Fruit fly (Drosophila melanogaster) whole organism, embryonic: ENCODE measurements around the gene nAChRalpha2.

ENCODE experiments used
- ATbp ChIP-seq: fragments of 200-800 bp; sonication (Bioruptor generic); optimal IDR thresholded peaks from 2 replicates; lab custom pipeline; 2017; ENCODE audit warnings: missing biosample characterization, mild to moderate bottlenecking, missing genetic modification characterization, missing genetic modification reagents
- Atf-2 ChIP-seq: fragments of 200-800 bp; sonication (Bioruptor generic); optimal IDR thresholded peaks from 2 replicates; lab custom pipeline; 2016; ENCODE audit warnings: missing biosample characterization, missing genetic modification characterization
- BtbVII ChIP-seq: fragments of 200-800 bp; sonication (Bioruptor generic); optimal IDR thresholded peaks from 3 replicates; lab custom pipeline; 2017; ENCODE audit warnings: missing biosample characterization, mild to moderate bottlenecking, missing genetic modification characterization
- CG1024 ChIP-seq: fragments of 200-800 bp; sonication (Bioruptor generic); IDR thresholded peaks from 2 replicates; pipeline ENCODE4 v1.3.6; 2022; ENCODE audit warnings: missing biosample characterization, missing genetic modification characterization
- CG10274 ChIP-seq: fragments of 200-800 bp; sonication (Bioruptor generic); optimal IDR thresholded peaks from 3 replicates; lab custom pipeline; 2017; ENCODE audit warnings: missing biosample characterization, mild to moderate bottlenecking, missing genetic modification characterization
- CG10979 ChIP-seq: fragments of 200-800 bp; sonication (Bioruptor generic); optimal IDR thresholded peaks from 2 replicates; lab custom pipeline; 2018; ENCODE audit warnings: missing biosample characterization, mild to moderate bottlenecking, missing genetic modification characterization, moderate library complexity
- CG12219 ChIP-seq: fragments of 200-800 bp; sonication (Bioruptor generic); optimal IDR thresholded peaks from 3 replicates; lab custom pipeline; 2018; ENCODE audit warnings: missing biosample characterization, mild to moderate bottlenecking, missing genetic modification characterization
- CG12744 ChIP-seq: fragments of 200-800 bp; sonication (Bioruptor generic); optimal IDR thresholded peaks from 2 replicates; lab custom pipeline; 2016; ENCODE audit warnings: missing biosample characterization, missing genetic modification characterization
- CG14014 ChIP-seq: fragments of 200-800 bp; sonication (Bioruptor generic); IDR thresholded peaks from 2 replicates; pipeline ENCODE4 v1.3.6; 2022; ENCODE audit warnings: missing biosample characterization, missing genetic modification characterization
- CG14050 ChIP-seq: fragments of 200-800 bp; sonication (Bioruptor generic); IDR thresholded peaks from 3 replicates; pipeline ENCODE4 v1.3.6; 2022; ENCODE audit warnings: missing biosample characterization, missing genetic modification characterization
- CG14860 ChIP-seq: fragments of 200-800 bp; sonication (Bioruptor generic); IDR thresholded peaks from 3 replicates; pipeline ENCODE4 v1.3.6; 2022; ENCODE audit warnings: missing biosample characterization, missing genetic modification characterization; ENCODE audit not compliant: partially characterized antibody
- CG1529 ChIP-seq: fragments of 200-800 bp; sonication (Bioruptor generic); optimal IDR thresholded peaks from 3 replicates; lab custom pipeline; 2018; ENCODE audit warnings: missing biosample characterization, missing genetic modification characterization
- CG34376 ChIP-seq: fragments of 200-800 bp; sonication (Bioruptor generic); optimal IDR thresholded peaks from 2 replicates; lab custom pipeline; 2018; ENCODE audit warnings: missing biosample characterization, mild to moderate bottlenecking, missing genetic modification characterization
- CG6272 ChIP-seq: fragments of 200-800 bp; sonication (Bioruptor generic); IDR thresholded peaks from 2 replicates; pipeline ENCODE4 v1.3.6; 2022; ENCODE audit warnings: missing biosample characterization, missing genetic modification characterization
- CG6791 ChIP-seq: fragments of 200-800 bp; sonication (Bioruptor generic); IDR thresholded peaks from 3 replicates; pipeline ENCODE4 v1.3.6; 2022; ENCODE audit warnings: missing biosample characterization, missing genetic modification characterization; ENCODE audit not compliant: partially characterized antibody
- CG7271 ChIP-seq: fragments of 200-800 bp; sonication (Bioruptor generic); optimal IDR thresholded peaks from 2 replicates; lab custom pipeline; 2018; ENCODE audit warnings: missing biosample characterization, mild to moderate bottlenecking, missing genetic modification characterization, moderate library complexity
- CG7556 ChIP-seq: fragments of 200-800 bp; sonication (Bioruptor generic); optimal IDR thresholded peaks from 2 replicates; lab custom pipeline; 2017; ENCODE audit warnings: missing biosample characterization, mild to moderate bottlenecking, missing genetic modification characterization
- CG7963 ChIP-seq: fragments of 200-800 bp; sonication (Bioruptor generic); IDR thresholded peaks from 3 replicates; pipeline ENCODE4 v1.3.6; 2022; ENCODE audit warnings: missing biosample characterization, missing genetic modification characterization; ENCODE audit not compliant: partially characterized antibody
- CG9727 ChIP-seq: fragments of 200-800 bp; sonication (Bioruptor generic); optimal IDR thresholded peaks from 3 replicates; lab custom pipeline; 2017; ENCODE audit warnings: missing biosample characterization, mild to moderate bottlenecking, missing genetic modification characterization
- CG9876 ChIP-seq: fragments of 200-800 bp; sonication (Bioruptor generic); optimal IDR thresholded peaks from 2 replicates; lab custom pipeline; 2016; ENCODE audit warnings: missing biosample characterization, missing genetic modification characterization
- CkIIα-i1 ChIP-seq: fragments of 200-800 bp; sonication (Bioruptor generic); IDR thresholded peaks from 2 replicates; pipeline ENCODE4 v1.3.6; 2022; ENCODE audit warnings: missing biosample characterization, missing genetic modification characterization
- Dbx ChIP-seq: fragments of 200-800 bp; sonication (Bioruptor generic); IDR thresholded peaks from 3 replicates; pipeline ENCODE4 v1.3.6; 2022; ENCODE audit warnings: missing biosample characterization, missing genetic modification characterization
- GATAe ChIP-seq: fragments of 200-800 bp; sonication (Bioruptor generic); conservative IDR thresholded peaks from 2 replicates; pipeline ENCODE4 v1.3.6; 2022; ENCODE audit warnings: missing biosample characterization, missing genetic modification characterization
- Hey ChIP-seq: fragments of 200-800 bp; sonication (Bioruptor generic); optimal IDR thresholded peaks from 3 replicates; lab custom pipeline; 2018; ENCODE audit warnings: missing biosample characterization, mild to moderate bottlenecking, missing genetic modification characterization
- Med ChIP-seq: fragments of 200-800 bp; sonication (Bioruptor generic); peaks from one replicate; lab custom pipeline; 2016; ENCODE audit warnings: missing biosample characterization, missing genetic modification characterization, mild to moderate bottlenecking, inconsistent platforms, moderate library complexity
- Nf-YC ChIP-seq: fragments of 200-800 bp; optimal IDR thresholded peaks from 3 replicates; lab custom pipeline; 2019; ENCODE audit warnings: missing biosample characterization, mild to moderate bottlenecking, missing genetic modification characterization, moderate library complexity
- PHDP ChIP-seq: fragments of 200-800 bp; sonication (Bioruptor generic); optimal IDR thresholded peaks from 3 replicates; lab custom pipeline; 2018; ENCODE audit warnings: missing biosample characterization, mild to moderate bottlenecking, missing genetic modification characterization, moderate library complexity
- Six4 ChIP-seq: fragments of 200-800 bp; sonication (Bioruptor generic); optimal IDR thresholded peaks from 2 replicates; lab custom pipeline; 2016; ENCODE audit warnings: missing biosample characterization, missing genetic modification characterization
- Sox100B ChIP-seq: fragments of 200-800 bp; sonication (Bioruptor generic); optimal IDR thresholded peaks from 3 replicates; lab custom pipeline; 2018; ENCODE audit warnings: missing biosample characterization, mild to moderate bottlenecking, missing genetic modification characterization
- Trl ChIP-seq, 3 experiments: fragments of >200 bp in 2 of 3; fragments of 200-800 bp in 1 of 3; sonication (Bioruptor generic) in 1 of 3; optimal IDR thresholded peaks; 2 replicates in 1 of 3; 3 replicates in 2 of 3; lab custom pipeline; 2016 to 2017; ENCODE audit warnings: missing biosample characterization in 1 of 3, missing genetic modification characterization in 1 of 3
- Vsx1 ChIP-seq: fragments of 200-800 bp; sonication (Bioruptor generic); optimal IDR thresholded peaks from 2 replicates; lab custom pipeline; 2017; ENCODE audit warnings: missing biosample characterization, mild to moderate bottlenecking, missing genetic modification characterization, missing genetic modification reagents
- ab ChIP-seq: fragments of 200-800 bp; sonication (Bioruptor generic); optimal IDR thresholded peaks from 2 replicates; lab custom pipeline; 2016; ENCODE audit warnings: missing biosample characterization, missing genetic modification characterization
- aop ChIP-seq: fragments of 200-800 bp; sonication (Bioruptor generic); IDR thresholded peaks from 2 replicates; pipeline ENCODE4 v1.3.6; 2022; ENCODE audit warnings: missing biosample characterization, missing genetic modification characterization
- ap ChIP-seq: fragments of 200-800 bp; sonication (Bioruptor generic); IDR thresholded peaks from 2 replicates; pipeline ENCODE4 v1.3.6; 2022; ENCODE audit warnings: missing biosample characterization, missing genetic modification characterization
- bigmax ChIP-seq: fragments of 200-800 bp; sonication (Bioruptor generic); optimal IDR thresholded peaks from 2 replicates; lab custom pipeline; 2018; ENCODE audit warnings: missing biosample characterization, mild to moderate bottlenecking, missing genetic modification characterization
- dysf ChIP-seq: fragments of 200-800 bp; sonication (Bioruptor generic); IDR thresholded peaks from 3 replicates; pipeline ENCODE4 v1.3.6; 2022; ENCODE audit warnings: missing biosample characterization, missing genetic modification characterization
- en ChIP-seq: fragments of 200-800 bp; sonication (Bioruptor generic); optimal IDR thresholded peaks from 2 replicates; lab custom pipeline; 2016; ENCODE audit warnings: missing biosample characterization, missing genetic modification characterization
- fd64A ChIP-seq: fragments of 200-800 bp; sonication (Bioruptor generic); optimal IDR thresholded peaks from 3 replicates; lab custom pipeline; 2018; ENCODE audit warnings: missing biosample characterization, mild to moderate bottlenecking, missing genetic modification characterization
- gcm2 ChIP-seq: fragments of 200-800 bp; sonication (Bioruptor generic); optimal IDR thresholded peaks from 2 replicates; lab custom pipeline; 2016; ENCODE audit warnings: missing biosample characterization, missing genetic modification characterization
- gem ChIP-seq: fragments of 200-800 bp; sonication (Bioruptor generic); optimal IDR thresholded peaks from 2 replicates; lab custom pipeline; 2019; ENCODE audit warnings: missing biosample characterization, mild to moderate bottlenecking, missing genetic modification characterization, moderate library complexity
- grn ChIP-seq: fragments of 200-800 bp; sonication (Bioruptor generic); optimal IDR thresholded peaks from 3 replicates; lab custom pipeline; 2017; ENCODE audit warnings: missing biosample characterization, missing genetic modification characterization
- gt ChIP-seq: fragments of 200-800 bp; sonication (Bioruptor generic); IDR thresholded peaks from 2 replicates; pipeline ENCODE4 v1.3.6; 2022; ENCODE audit warnings: missing biosample characterization, missing genetic modification characterization
- h ChIP-seq: fragments of >200 bp; optimal IDR thresholded peaks from 2 replicates; lab custom pipeline; 2017
- ind ChIP-seq: fragments of 200-800 bp; sonication (Bioruptor generic); optimal IDR thresholded peaks from 3 replicates; lab custom pipeline; 2016; ENCODE audit warnings: missing biosample characterization, missing genetic modification characterization
- odd ChIP-seq: fragments of 200-800 bp; sonication (Bioruptor generic); optimal IDR thresholded peaks from 2 replicates; lab custom pipeline; 2017; ENCODE audit warnings: missing biosample characterization, mild to moderate bottlenecking, missing genetic modification characterization
- scrt ChIP-seq: fragments of 200-800 bp; sonication (Bioruptor generic); optimal IDR thresholded peaks from 2 replicates; lab custom pipeline; 2018; ENCODE audit warnings: missing biosample characterization, mild to moderate bottlenecking, missing genetic modification characterization, moderate library complexity
- sisA ChIP-seq: fragments of 200-800 bp; sonication (Bioruptor generic); IDR thresholded peaks from 2 replicates; pipeline ENCODE4 v1.3.6; 2022; ENCODE audit warnings: missing biosample characterization, missing genetic modification characterization
- sna ChIP-seq: fragments of 200-800 bp; sonication (Bioruptor generic); IDR thresholded peaks from 2 replicates; pipeline ENCODE4 v1.3.6; 2022; ENCODE audit warnings: missing biosample characterization, missing genetic modification characterization; ENCODE audit not compliant: partially characterized antibody
- tna ChIP-seq: fragments of 200-800 bp; sonication (Bioruptor generic); IDR thresholded peaks from 2 replicates; pipeline ENCODE4 v1.3.6; 2022; ENCODE audit warnings: missing biosample characterization, missing genetic modification characterization; ENCODE audit not compliant: partially characterized antibody
- toy ChIP-seq: fragments of 200-800 bp; sonication (Bioruptor generic); IDR thresholded peaks from 2 replicates; pipeline ENCODE4 v1.3.6; 2022; ENCODE audit warnings: missing biosample characterization, missing genetic modification characterization
- vvl ChIP-seq: fragments of 200-800 bp; sonication (Bioruptor generic); IDR thresholded peaks from 2 replicates; pipeline ENCODE4 v1.3.6; 2022; ENCODE audit warnings: missing biosample characterization, missing genetic modification characterization

nAChRalpha2 gene

dm6 chr3R:24518150-24518580, 32.9 kb downstream of the nAChRalpha2 start, which contains the start of gene Pp1alpha-96A (continued):
- no peak for TF ChIP-seq CG12744 (GFP tag; lab: Kevin White, UChicago)
- no peak for TF ChIP-seq fd64A (GFP tag; lab: Kevin White, UChicago)
- no peak for TF ChIP-seq dysf (GFP tag; lab: Robert Waterston, UW)
- TF ChIP-seq tna (GFP tag; lab: Robert Waterston, UW), result peak; percentile 87
- no peak for TF ChIP-seq CG14014 (GFP tag; lab: Robert Waterston, UW)
- TF ChIP-seq sna (GFP tag; lab: Robert Waterston, UW), result peak; percentile 80
- TF ChIP-seq ATbp (GFP tag; lab: Kevin White, UChicago), result no peak
- peak; percentile 13 for TF ChIP-seq gcm2 (GFP tag; lab: Kevin White, UChicago)
- TF ChIP-seq CG1529 (GFP tag; lab: Kevin White, UChicago), result no peak
- TF ChIP-seq Six4 (GFP tag; lab: Kevin White, UChicago), result no peak
- peak; percentile 89 for TF ChIP-seq Med (GFP tag; lab: Kevin White, UChicago)
- no peak for TF ChIP-seq h
- no peak for TF ChIP-seq CG12219 (GFP tag; lab: Kevin White, UChicago)
- no peak for TF ChIP-seq scrt (GFP tag; lab: Kevin White, UChicago)
- TF ChIP-seq CG6272 (GFP tag; lab: Robert Waterston, UW), result peak; percentile 17; the same call in 1 of the 2 replicates
- peak; percentile 91 for TF ChIP-seq CG6791 (GFP tag; lab: Robert Waterston, UW)
- TF ChIP-seq BtbVII (GFP tag; lab: Kevin White, UChicago), result no peak
- peak; percentile 75 for TF ChIP-seq CG7963 (GFP tag; lab: Robert Waterston, UW)
- no peak for TF ChIP-seq aop (GFP tag; lab: Robert Waterston, UW)
- TF ChIP-seq bigmax (GFP tag; lab: Kevin White, UChicago), result peak; percentile 43
- TF ChIP-seq Atf-2 (GFP tag; lab: Kevin White, UChicago), result no peak
- TF ChIP-seq Sox100B, result no peak
- TF ChIP-seq Hey, result no peak
- TF ChIP-seq sisA (GFP tag; lab: Robert Waterston, UW), result no peak
- TF ChIP-seq CG34376 (GFP tag; lab: Kevin White, UChicago), result peak; percentile 5
- no peak for TF ChIP-seq Vsx1 (GFP tag; lab: Kevin White, UChicago)
- TF ChIP-seq toy (GFP tag; lab: Robert Waterston, UW), result no peak
- peak; percentile 11 for TF ChIP-seq ind (GFP tag; lab: Kevin White, UChicago)
- TF ChIP-seq gem (tag; lab: Kevin White, UChicago), result no peak
- no peak for TF ChIP-seq en (GFP tag; lab: Kevin White, UChicago)
- TF ChIP-seq gt (GFP tag; lab: Robert Waterston, UW), result no peak
- TF ChIP-seq CG1024, result no peak
- TF ChIP-seq CG10274 (GFP tag; lab: Kevin White, UChicago), result no peak
- TF ChIP-seq GATAe, result no peak
- TF ChIP-seq odd, result no peak
- no peak for TF ChIP-seq grn
- TF ChIP-seq PHDP, result no peak
- TF ChIP-seq CG14860 (GFP tag; lab: Robert Waterston, UW), result peak; percentile 77
- peak; percentile 19 for TF ChIP-seq CG10979 (tag; lab: Kevin White, UChicago)
- TF ChIP-seq CG7271 (tag; lab: Kevin White, UChicago), result no peak
- TF ChIP-seq Nf-YC, result no peak
- no peak for TF ChIP-seq Trl (optimal IDR thresholded peaks at IDR 0.05; lab: Kevin White, UChicago)
- TF ChIP-seq Trl (GFP tag; optimal IDR thresholded peaks at IDR 0.05; lab: Kevin White, UChicago), result peak; percentile 32
- TF ChIP-seq vvl (GFP tag; lab: Robert Waterston, UW), result no peak; the same call in 1 of the 2 replicates
- no peak for TF ChIP-seq Dbx (GFP tag; lab: Robert Waterston, UW)
- no peak for TF ChIP-seq CkIIα-i1 (GFP tag; lab: Robert Waterston, UW)
- TF ChIP-seq CG9876 (GFP tag; lab: Kevin White, UChicago), result peak; percentile 12
- TF ChIP-seq ap (GFP tag; lab: Robert Waterston, UW), result no peak
- no peak for TF ChIP-seq ab (GFP tag; lab: Kevin White, UChicago)
- no peak for TF ChIP-seq CG7556
- no peak for TF ChIP-seq CG14050 (GFP tag; lab: Robert Waterston, UW)
- peak; percentile 21 for TF ChIP-seq CG9727 (GFP tag; lab: Kevin White, UChicago)
